Worm (Caenorhabditis elegans) whole organism, young adult: Measurements from ENCODE around the gene ceh-83.

Source experiments
- F33H1.4 ChIP-seq: fragments of 200-800 bp; sonication (Bioruptor generic); IDR thresholded peaks from 2 replicates; pipeline ENCODE4 v1.3.6; 2022; ENCODE audit warnings: missing genetic modification reagents, missing genetic modification characterization, missing compliant biosample characterization
- ama-1 ChIP-seq, 3 experiments: fragments of 150-350 bp in 1 of 3; sonication (generic microtip) in 2 of 3; optimal IDR thresholded peaks; 2 replicates each; lab custom pipeline; 2014 to 2018; ENCODE audit warnings: missing biosample characterization in 2 of 3, missing genetic modification characterization in 2 of 3, missing genetic modification reagents in 2 of 3
- egl-18 ChIP-seq: fragments of 200-800 bp; sonication (Bioruptor generic); IDR thresholded peaks from 2 replicates; pipeline ENCODE4 v1.3.6; 2022; ENCODE audit warnings: missing genetic modification reagents, missing genetic modification characterization, missing compliant biosample characterization
- hlh-12 ChIP-seq: sonication (generic microtip); optimal IDR thresholded peaks from 2 replicates; lab custom pipeline; 2016; ENCODE audit warnings: missing genetic modification characterization, missing compliant biosample characterization
- nfya-2 ChIP-seq: fragments of 200-800 bp; sonication (Bioruptor generic); IDR thresholded peaks from 2 replicates; pipeline ENCODE4 v1.3.6; 2022; ENCODE audit warnings: missing genetic modification reagents, missing genetic modification characterization, missing compliant biosample characterization

- TF ChIP-seq egl-18 (GFP tag; lab: Robert Waterston, UW) (no peak), hlh-12 (tag; lab: Kevin White, UChicago) (no peak), F33H1.4 (GFP tag; lab: Robert Waterston, UW) (no peak), nfya-2 (GFP tag; lab: Robert Waterston, UW) (no peak), ama-1 (optimal IDR thresholded peaks at IDR 0.05; lab: Kevin White, UChicago) (no peak), ama-1 (GFP tag; optimal IDR thresholded peaks at IDR 0.05; lab: Kevin White, UChicago) (no peak)
Measured at ce11 chrII:1728253-1728652, 8.1 kb downstream of the ceh-83 start, which contains the start of gene btb-9.
